Comparison of ENCODE assay signal across 1 fruit fly cellular context in the genomic region with DNA sequence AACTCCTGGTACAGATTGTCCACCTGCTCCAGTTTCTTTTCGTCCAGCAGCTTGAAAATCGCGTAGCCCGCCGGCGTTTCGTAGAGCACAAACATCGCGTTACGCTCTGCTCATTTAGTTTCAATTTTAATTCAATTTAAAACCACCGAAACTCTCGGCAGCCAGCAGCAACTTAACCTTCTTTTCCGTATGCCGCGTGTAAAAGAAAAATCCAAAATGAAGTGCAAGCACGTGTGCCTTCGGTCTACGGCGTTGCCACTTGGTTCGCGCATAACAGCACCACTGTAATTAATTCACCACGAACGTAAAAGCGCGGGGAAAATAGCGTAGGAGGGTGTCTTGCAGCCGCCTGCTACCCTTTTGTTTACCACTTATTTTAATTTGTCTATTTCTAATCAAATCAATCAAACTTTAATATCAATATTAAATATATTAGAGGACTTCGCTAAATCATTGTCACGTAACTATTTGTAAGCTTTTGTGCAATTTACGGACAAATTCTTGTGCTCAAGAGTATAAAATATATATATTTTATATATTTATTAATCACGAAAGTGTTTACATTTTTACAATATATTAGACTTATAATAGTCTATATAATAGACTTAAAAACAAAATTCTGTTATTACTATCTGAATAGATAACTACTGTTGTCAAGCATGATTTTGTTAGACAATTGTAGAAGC.
TF ChIP-seq lines count a peak whose summit lies in the region.

A gene (minus strand): TSS at position 227 of the 686 bp plus-strand sequence.

TF ChIP-seq in whole organism, embryonic, 481 proteins besides CTCF, POLR2A, EP300 and RAD21 (continued from another document):
- TF ChIP-seq Xbp1 (GFP tag; optimal IDR thresholded peaks at IDR 0.05; lab: Kevin White, UChicago) = peak; percentile 60
- TF ChIP-seq CG2712 (tag; optimal IDR thresholded peaks at IDR 0.05; lab: Kevin White, UChicago) = peak; percentile 83
- TF ChIP-seq disco-r (GFP tag; optimal IDR thresholded peaks at IDR 0.05; lab: Kevin White, UChicago) = no peak
- no peak for TF ChIP-seq Dbx (GFP tag; IDR thresholded peaks at IDR 0.05; lab: Robert Waterston, UW)
- TF ChIP-seq inv (GFP tag; IDR thresholded peaks at IDR 0.05; lab: Robert Waterston, UW; ENCODE audit: partially characterized antibody) = no peak
- peak; percentile 44 for TF ChIP-seq CG4424 (GFP tag; optimal IDR thresholded peaks at IDR 0.05; lab: Kevin White, UChicago)
- TF ChIP-seq lab (GFP tag; optimal IDR thresholded peaks at IDR 0.05; lab: Kevin White, UChicago) = no peak
- no peak for TF ChIP-seq Atf6 (GFP tag; IDR thresholded peaks at IDR 0.05; lab: Robert Waterston, UW)
- no peak for TF ChIP-seq CG8089 (GFP tag; optimal IDR thresholded peaks at IDR 0.05; lab: Kevin White, UChicago)
- peak; percentile 50 for TF ChIP-seq CG30020 (tag; optimal IDR thresholded peaks at IDR 0.05; lab: Kevin White, UChicago)
- TF ChIP-seq kah (GFP tag; optimal IDR thresholded peaks at IDR 0.05; lab: Kevin White, UChicago) = peak; percentile 33
- TF ChIP-seq CG1792 (GFP tag; optimal IDR thresholded peaks at IDR 0.05; lab: Kevin White, UChicago) = no peak
- TF ChIP-seq MESR4 (GFP tag; optimal IDR thresholded peaks at IDR 0.05; lab: Kevin White, UChicago) = peak; percentile 90
- TF ChIP-seq nmo (GFP tag; optimal IDR thresholded peaks at IDR 0.05; lab: Kevin White, UChicago) = peak; percentile 81
- TF ChIP-seq nerfin-1 (tag; optimal IDR thresholded peaks at IDR 0.05; lab: Kevin White, UChicago) = peak; percentile 72
- TF ChIP-seq CG10979 (tag; optimal IDR thresholded peaks at IDR 0.05; lab: Kevin White, UChicago) = peak; percentile 65
- peak; percentile 19 for TF ChIP-seq CG12299 (tag; optimal IDR thresholded peaks at IDR 0.05; lab: Kevin White, UChicago)
- TF ChIP-seq CG14050 (GFP tag; IDR thresholded peaks at IDR 0.05; lab: Robert Waterston, UW) = peak; percentile 26; the same call in 1 of the 3 replicates
- peak; percentile 83 for TF ChIP-seq CG18619 (GFP tag; optimal IDR thresholded peaks at IDR 0.05; lab: Kevin White, UChicago)
- TF ChIP-seq CG6813 (GFP tag; optimal IDR thresholded peaks at IDR 0.05; lab: Kevin White, UChicago) = no peak
- TF ChIP-seq YL-1 (GFP tag; optimal IDR thresholded peaks at IDR 0.05; lab: Kevin White, UChicago) = peak; percentile 93
- TF ChIP-seq Side (GFP tag; optimal IDR thresholded peaks at IDR 0.05; lab: Kevin White, UChicago) = no peak
- no peak for TF ChIP-seq gfzf (GFP tag; optimal IDR thresholded peaks at IDR 0.05; lab: Kevin White, UChicago)
- TF ChIP-seq crc (GFP tag; optimal IDR thresholded peaks at IDR 0.05; lab: Kevin White, UChicago) = no peak
- no peak for TF ChIP-seq ken (GFP tag; IDR thresholded peaks at IDR 0.05; lab: Robert Waterston, UW)
- TF ChIP-seq CG12942 (GFP tag; optimal IDR thresholded peaks at IDR 0.05; lab: Kevin White, UChicago) = peak; percentile 3
- peak; percentile 55 for TF ChIP-seq CG6254 (GFP tag; optimal IDR thresholded peaks at IDR 0.05; lab: Kevin White, UChicago)
- peak; percentile 47 for TF ChIP-seq CG1602 (GFP tag; optimal IDR thresholded peaks at IDR 0.05; lab: Kevin White, UChicago)
- peak; percentile 88 for TF ChIP-seq CG18262 (tag; optimal IDR thresholded peaks at IDR 0.05; lab: Kevin White, UChicago)
- TF ChIP-seq CG13775 (GFP tag; optimal IDR thresholded peaks at IDR 0.05; lab: Kevin White, UChicago) = peak; percentile 73
- TF ChIP-seq dmrt11E (tag; optimal IDR thresholded peaks at IDR 0.05; lab: Kevin White, UChicago) = peak; percentile 76
- peak; percentile 89 for TF ChIP-seq CG2678 (tag; optimal IDR thresholded peaks at IDR 0.05; lab: Kevin White, UChicago)
- TF ChIP-seq Deaf1 (tag; optimal IDR thresholded peaks at IDR 0.05; lab: Kevin White, UChicago) = peak; percentile 4
- peak; percentile 37; the same call in 1 of the 2 replicates for TF ChIP-seq CG9215 (GFP tag; IDR thresholded peaks at IDR 0.05; lab: Robert Waterston, UW)
- peak in 1 of 2 experiments; percentile 63 for TF ChIP-seq insv (GFP tag; optimal IDR thresholded peaks at IDR 0.05; lab: Kevin White, UChicago)
- TF ChIP-seq CG3281 (GFP tag; optimal IDR thresholded peaks at IDR 0.05; lab: Kevin White, UChicago) = peak; percentile 84
- peak; percentile 57 for TF ChIP-seq BtbVII (GFP tag; optimal IDR thresholded peaks at IDR 0.05; lab: Kevin White, UChicago)
- TF ChIP-seq Scr (GFP tag; IDR thresholded peaks at IDR 0.05; lab: Robert Waterston, UW; ENCODE audit: partially characterized antibody) = no peak
- peak; percentile 5 for TF ChIP-seq sens (GFP tag; lab: Kevin White, UChicago)
- peak; percentile 10 for TF ChIP-seq Dp (GFP tag; optimal IDR thresholded peaks at IDR 0.05; lab: Kevin White, UChicago)
- TF ChIP-seq CG17359 (tag; optimal IDR thresholded peaks at IDR 0.05; lab: Kevin White, UChicago) = peak; percentile 46
- TF ChIP-seq Fer3 (tag; optimal IDR thresholded peaks at IDR 0.05; lab: Kevin White, UChicago) = peak; percentile 56
